Fruit fly (Drosophila melanogaster) whole organism, embryonic: ENCODE measurements around the gene Tailor.

Experiments
- Antp ChIP-seq: fragments of 200-800 bp; sonication (Bioruptor generic); optimal IDR thresholded peaks from 3 replicates; lab custom pipeline; 2016; ENCODE audit warnings: missing biosample characterization, missing genetic modification characterization
- Atf-2 ChIP-seq: fragments of 200-800 bp; sonication (Bioruptor generic); optimal IDR thresholded peaks from 2 replicates; lab custom pipeline; 2016; ENCODE audit warnings: missing biosample characterization, missing genetic modification characterization
- Bgb ChIP-seq: fragments of 200-800 bp; sonication (Bioruptor generic); IDR thresholded peaks from 2 replicates; pipeline ENCODE4 v1.3.6; 2022; ENCODE audit warnings: missing biosample characterization, missing genetic modification characterization; ENCODE audit not compliant: partially characterized antibody
- BtbVII ChIP-seq: fragments of 200-800 bp; sonication (Bioruptor generic); optimal IDR thresholded peaks from 3 replicates; lab custom pipeline; 2017; ENCODE audit warnings: missing biosample characterization, mild to moderate bottlenecking, missing genetic modification characterization
- C15 ChIP-seq: fragments of 200-800 bp; sonication (Bioruptor generic); IDR thresholded peaks from 3 replicates; pipeline ENCODE4 v1.3.6; 2022; ENCODE audit warnings: missing biosample characterization, missing genetic modification characterization
- CG10274 ChIP-seq: fragments of 200-800 bp; sonication (Bioruptor generic); optimal IDR thresholded peaks from 3 replicates; lab custom pipeline; 2017; ENCODE audit warnings: missing biosample characterization, mild to moderate bottlenecking, missing genetic modification characterization
- CG10654 ChIP-seq: fragments of 200-800 bp; sonication (Bioruptor generic); optimal IDR thresholded peaks from 2 replicates; lab custom pipeline; 2016; ENCODE audit warnings: missing biosample characterization, missing genetic modification characterization
- CG11504 ChIP-seq: fragments of 200-800 bp; sonication (Bioruptor generic); optimal IDR thresholded peaks from 3 replicates; lab custom pipeline; 2019; ENCODE audit warnings: missing biosample characterization, mild to moderate bottlenecking, missing genetic modification characterization, moderate library complexity
- CG12769 ChIP-seq: fragments of 200-800 bp; sonication (Bioruptor generic); optimal IDR thresholded peaks from 2 replicates; lab custom pipeline; 2019; ENCODE audit warnings: missing biosample characterization, mild to moderate bottlenecking, missing genetic modification characterization, moderate library complexity
- CG13296 ChIP-seq: fragments of 200-800 bp; sonication (Bioruptor generic); optimal IDR thresholded peaks from 3 replicates; lab custom pipeline; 2018; ENCODE audit warnings: missing biosample characterization, mild to moderate bottlenecking, missing genetic modification characterization
- CG17385 ChIP-seq: fragments of 200-800 bp; sonication (Bioruptor generic); optimal IDR thresholded peaks from 3 replicates; lab custom pipeline; 2018; ENCODE audit warnings: missing biosample characterization, mild to moderate bottlenecking, missing genetic modification characterization
- CG17802 ChIP-seq: fragments of 200-800 bp; sonication (Bioruptor generic); optimal IDR thresholded peaks from 2 replicates; lab custom pipeline; 2018; ENCODE audit warnings: missing biosample characterization, mild to moderate bottlenecking, missing genetic modification characterization, moderate library complexity
- CG33213 ChIP-seq: fragments of 200-800 bp; sonication (Bioruptor generic); optimal IDR thresholded peaks from 3 replicates; lab custom pipeline; 2016; ENCODE audit warnings: missing biosample characterization, missing genetic modification characterization
- CG4360 ChIP-seq: fragments of 200-800 bp; sonication (Bioruptor generic); IDR thresholded peaks from 2 replicates; pipeline ENCODE4 v1.3.6; 2022; ENCODE audit warnings: missing biosample characterization, missing genetic modification characterization
- CG8924 ChIP-seq: fragments of 200-800 bp; optimal IDR thresholded peaks from 3 replicates; lab custom pipeline; 2019; ENCODE audit warnings: missing biosample characterization, mild to moderate bottlenecking, missing genetic modification characterization, moderate library complexity
- Dip3 ChIP-seq: fragments of 200-800 bp; sonication (Bioruptor generic); optimal IDR thresholded peaks from 3 replicates; lab custom pipeline; 2016; ENCODE audit warnings: missing biosample characterization, missing genetic modification characterization
- Dp ChIP-seq: fragments of 200-800 bp; sonication (Bioruptor generic); optimal IDR thresholded peaks from 2 replicates; lab custom pipeline; 2018; ENCODE audit warnings: missing biosample characterization, mild to moderate bottlenecking, missing genetic modification characterization, moderate library complexity
- Ets65A ChIP-seq: fragments of 200-800 bp; sonication (Bioruptor generic); peaks from one replicate; lab custom pipeline; 2016; ENCODE audit warnings: missing biosample characterization, missing genetic modification characterization
- MBD-R2 ChIP-seq: fragments of 200-800 bp; sonication (Bioruptor generic); IDR thresholded peaks from 2 replicates; pipeline ENCODE4 v1.3.6; 2022; ENCODE audit warnings: missing biosample characterization, missing genetic modification characterization
- MTF-1 ChIP-seq: fragments of 200-800 bp; sonication (Bioruptor generic); optimal IDR thresholded peaks from 2 replicates; lab custom pipeline; 2018; ENCODE audit warnings: missing biosample characterization, mild to moderate bottlenecking, missing genetic modification characterization, borderline replicate concordance
- Trl ChIP-seq, 3 experiments: fragments of >200 bp in 2 of 3; fragments of 200-800 bp in 1 of 3; sonication (Bioruptor generic) in 1 of 3; optimal IDR thresholded peaks; 2 replicates in 1 of 3; 3 replicates in 2 of 3; lab custom pipeline; 2016 to 2017; ENCODE audit warnings: missing biosample characterization in 1 of 3, missing genetic modification characterization in 1 of 3
- Xbp1 ChIP-seq: fragments of 200-800 bp; sonication (Bioruptor generic); optimal IDR thresholded peaks from 3 replicates; lab custom pipeline; 2016; ENCODE audit warnings: missing biosample characterization, mild to moderate bottlenecking, missing genetic modification characterization
- amos ChIP-seq: fragments of 200-800 bp; sonication (Bioruptor generic); IDR thresholded peaks from 2 replicates; pipeline ENCODE4 v1.3.6; 2022; ENCODE audit warnings: missing biosample characterization, missing genetic modification characterization; ENCODE audit not compliant: partially characterized antibody
- cas ChIP-seq: fragments of 200-800 bp; sonication (Bioruptor generic); IDR thresholded peaks from 2 replicates; pipeline ENCODE4 v1.3.6; 2022; ENCODE audit warnings: missing biosample characterization, missing genetic modification characterization
- dimm ChIP-seq: fragments of 200-800 bp; sonication (Bioruptor generic); IDR thresholded peaks from 2 replicates; pipeline ENCODE4 v1.3.6; 2022; ENCODE audit warnings: missing biosample characterization, missing genetic modification characterization
- dm ChIP-seq: fragments of 200-800 bp; sonication (Bioruptor generic); optimal IDR thresholded peaks from 3 replicates; lab custom pipeline; 2016; ENCODE audit warnings: missing biosample characterization, missing genetic modification characterization
- dmrt11E ChIP-seq: fragments of 200-800 bp; sonication (Bioruptor generic); optimal IDR thresholded peaks from 3 replicates; lab custom pipeline; 2018; ENCODE audit warnings: missing biosample characterization, mild to moderate bottlenecking, missing genetic modification characterization, moderate library complexity
- gcm2 ChIP-seq: fragments of 200-800 bp; sonication (Bioruptor generic); optimal IDR thresholded peaks from 2 replicates; lab custom pipeline; 2016; ENCODE audit warnings: missing biosample characterization, missing genetic modification characterization
- grn ChIP-seq: fragments of 200-800 bp; sonication (Bioruptor generic); optimal IDR thresholded peaks from 3 replicates; lab custom pipeline; 2017; ENCODE audit warnings: missing biosample characterization, missing genetic modification characterization
- hb ChIP-seq: fragments of 200-800 bp; sonication (Bioruptor generic); IDR thresholded peaks from 3 replicates; pipeline ENCODE4 v1.3.6; 2022; ENCODE audit warnings: missing biosample characterization, missing genetic modification characterization; ENCODE audit not compliant: partially characterized antibody
- kah ChIP-seq: fragments of 200-800 bp; sonication (Bioruptor generic); optimal IDR thresholded peaks from 2 replicates; lab custom pipeline; 2018; ENCODE audit warnings: missing biosample characterization, mild to moderate bottlenecking, missing genetic modification characterization
- kni ChIP-seq: fragments of 200-800 bp; sonication (Bioruptor generic); optimal IDR thresholded peaks from 3 replicates; lab custom pipeline; 2017; ENCODE audit warnings: mild to moderate bottlenecking, missing biosample characterization, missing genetic modification reagents, missing genetic modification characterization
- mam ChIP-seq: fragments of 200-800 bp; sonication (Bioruptor generic); optimal IDR thresholded peaks from 3 replicates; lab custom pipeline; 2016; ENCODE audit warnings: missing biosample characterization, missing genetic modification characterization
- nerfin-2 ChIP-seq: fragments of 200-800 bp; sonication (Bioruptor generic); IDR thresholded peaks from 2 replicates; pipeline ENCODE4 v1.3.6; 2022; ENCODE audit warnings: missing biosample characterization, missing genetic modification characterization; ENCODE audit not compliant: partially characterized antibody
- pfk ChIP-seq: fragments of 200-800 bp; sonication (Bioruptor generic); optimal IDR thresholded peaks from 2 replicates; lab custom pipeline; 2018; ENCODE audit warnings: missing biosample characterization, mild to moderate bottlenecking, missing genetic modification characterization, moderate library complexity
- pho ChIP-seq: fragments of 200-800 bp; sonication (Bioruptor generic); optimal IDR thresholded peaks from 2 replicates; lab custom pipeline; 2016; ENCODE audit warnings: missing biosample characterization, missing genetic modification characterization
- ro ChIP-seq: fragments of 200-800 bp; sonication (Bioruptor generic); IDR thresholded peaks from 2 replicates; pipeline ENCODE4 v1.3.6; 2022; ENCODE audit warnings: missing biosample characterization, missing genetic modification characterization
- row ChIP-seq: fragments of 200-800 bp; sonication (Bioruptor generic); IDR thresholded peaks from 3 replicates; pipeline ENCODE4 v1.3.6; 2022; ENCODE audit warnings: missing biosample characterization, missing genetic modification characterization
- sc ChIP-seq, 3 experiments: fragments of >200 bp in 2 of 3; fragments of 200-800 bp in 1 of 3; sonication (Bioruptor generic) in 1 of 3; optimal IDR thresholded peaks; 2 replicates in 2 of 3; 3 replicates in 1 of 3; lab custom pipeline; 2017; ENCODE audit warnings: mild to moderate bottlenecking in 1 of 3, missing biosample characterization in 1 of 3, missing genetic modification characterization in 1 of 3, missing genetic modification reagents in 1 of 3
- sd ChIP-seq: fragments of 200-800 bp; sonication (Bioruptor generic); optimal IDR thresholded peaks from 3 replicates; lab custom pipeline; 2018; ENCODE audit warnings: missing biosample characterization, mild to moderate bottlenecking, missing genetic modification characterization, moderate library complexity
- sens-2 ChIP-seq: fragments of 200-800 bp; sonication (Bioruptor generic); IDR thresholded peaks from 2 replicates; pipeline ENCODE4 v1.3.6; 2022; ENCODE audit warnings: missing biosample characterization, missing genetic modification characterization
- slbo ChIP-seq: fragments of 200-800 bp; sonication (Bioruptor generic); IDR thresholded peaks from 2 replicates; pipeline ENCODE4 v1.3.6; 2022; ENCODE audit warnings: missing biosample characterization, missing genetic modification characterization
- stc ChIP-seq: fragments of 200-800 bp; sonication (Bioruptor generic); IDR thresholded peaks from 2 replicates; pipeline ENCODE4 v1.3.6; 2022; ENCODE audit warnings: missing biosample characterization, missing genetic modification characterization
- z ChIP-seq: fragments of 200-800 bp; sonication (Bioruptor generic); IDR thresholded peaks from 3 replicates; pipeline ENCODE4 v1.3.6; 2022; ENCODE audit warnings: missing biosample characterization, missing genetic modification characterization
- zen2 ChIP-seq: fragments of 200-800 bp; sonication (Bioruptor generic); IDR thresholded peaks from 3 replicates; pipeline ENCODE4 v1.3.6; 2022; ENCODE audit warnings: missing biosample characterization, missing genetic modification characterization; ENCODE audit not compliant: partially characterized antibody

Tailor gene

dm6 chr3R:7122172-7123072, 36.5 kb upstream of the Tailor start (continued):
- TF ChIP-seq CG8924 (tag; lab: Kevin White, UChicago): peak; percentile 36
- TF ChIP-seq CG10274: no peak
- peak; percentile 92 for TF ChIP-seq kni (GFP tag; lab: Kevin White, UChicago)
- TF ChIP-seq kah (GFP tag; lab: Kevin White, UChicago): no peak
- 0 out of 2 replicates have a peak, but pooled peaks have one; percentile 14 for TF ChIP-seq stc (GFP tag; lab: Robert Waterston, UW)
- TF ChIP-seq Bgb (GFP tag; lab: Robert Waterston, UW): peak; percentile 15; the same call in 1 of the 2 replicates
- peak; percentile 0 for TF ChIP-seq CG17385 (GFP tag; lab: Kevin White, UChicago)
- TF ChIP-seq CG13296: no peak
- no peak for TF ChIP-seq C15 (GFP tag; lab: Robert Waterston, UW)
- TF ChIP-seq row (GFP tag; lab: Robert Waterston, UW): 0 out of 3 replicates have a peak, but pooled peaks have one; percentile 15

- TF ChIP-seq BtbVII (GFP tag; lab: Kevin White, UChicago) (no peak), CG33213 (GFP tag; lab: Kevin White, UChicago) (no peak), CG10654 (GFP tag; lab: Kevin White, UChicago) (no peak), nerfin-2 (GFP tag; lab: Robert Waterston, UW) (no peak), pho (GFP tag; lab: Kevin White, UChicago) (no peak), Dp (GFP tag; lab: Kevin White, UChicago) (no peak), MTF-1 (GFP tag; lab: Kevin White, UChicago) (peak; percentile 98), sc (optimal IDR thresholded peaks at IDR 0.05; lab: Kevin White, UChicago) (no peak), sc (GFP tag; optimal IDR thresholded peaks at IDR 0.05; lab: Kevin White, UChicago) (no peak), grn (GFP tag; lab: Kevin White, UChicago) (no peak), CG12769 (peak; percentile 55), Trl (optimal IDR thresholded peaks at IDR 0.05; lab: Kevin White, UChicago) (no peak), Trl (GFP tag; optimal IDR thresholded peaks at IDR 0.05; lab: Kevin White, UChicago) (no peak), cas (no peak), sens-2 (GFP tag; lab: Robert Waterston, UW) (no peak), dimm (GFP tag; lab: Robert Waterston, UW) (no peak), Antp (GFP tag; lab: Kevin White, UChicago) (no peak), Dip3 (GFP tag; lab: Kevin White, UChicago) (no peak), pfk (GFP tag; lab: Kevin White, UChicago) (no peak), Atf-2 (GFP tag; lab: Kevin White, UChicago) (no peak), sd (tag; lab: Kevin White, UChicago) (peak; percentile 11)
Observed at dm6 chr3R:7117590-7117989, 31.7 kb upstream of the Tailor start, which contains the start of gene Mlp84B. TSS of gene Mlp84B (minus strand) at chr3R:7117732.

dm6 chr3R:7116511-7116910, 30.6 kb upstream of the Tailor start:
- TF ChIP-seq mam (GFP tag; lab: Kevin White, UChicago) (no peak), zen2 (GFP tag; lab: Robert Waterston, UW) (0 out of 3 replicates have a peak, but pooled peaks have one; percentile 28), amos (GFP tag; lab: Robert Waterston, UW) (peak; percentile 15; the same call in 1 of the 2 replicates), CG4360 (no peak), slbo (GFP tag; lab: Robert Waterston, UW) (no peak), dmrt11E (tag; lab: Kevin White, UChicago) (no peak), MBD-R2 (GFP tag; lab: Robert Waterston, UW) (no peak), Xbp1 (GFP tag; lab: Kevin White, UChicago) (no peak), Ets65A (GFP tag; lab: Kevin White, UChicago) (peak; percentile 61), ro (no peak), gcm2 (GFP tag; lab: Kevin White, UChicago) (no peak), hb (no peak), CG11504 (tag; lab: Kevin White, UChicago) (peak; percentile 7), z (GFP tag; lab: Robert Waterston, UW) (peak; percentile 80), MTF-1 (GFP tag; lab: Kevin White, UChicago) (peak; percentile 99), CG17802 (no peak), dm (GFP tag; lab: Kevin White, UChicago) (no peak)
